Fruit fly (Drosophila melanogaster): Measurements from ENCODE around the gene pic.

Gene pic

dm6 chr3R:13012990-13013389 is 39.1 kb upstream of the pic start:
- TF ChIP-seq fd96Ca (GFP tag; IDR thresholded peaks at IDR 0.05) (peak; percentile 32; the same call in 1 of the 3 replicates), Pif1A (GFP tag; optimal IDR thresholded peaks at IDR 0.05) (no peak), gl (tag; optimal IDR thresholded peaks at IDR 0.05) (no peak), CG13204 (GFP tag; optimal IDR thresholded peaks at IDR 0.05) (peak; percentile 70), EcR (GFP tag; optimal IDR thresholded peaks at IDR 0.05) (no peak), CG9948 (tag; optimal IDR thresholded peaks at IDR 0.05) (no peak), CG17806 (tag; optimal IDR thresholded peaks at IDR 0.05) (no peak), CG12605 (GFP tag; IDR thresholded peaks at IDR 0.05) (peak; percentile 18; the same call in 1 of the 2 replicates), CG4496 (GFP tag; IDR thresholded peaks at IDR 0.05) (0 out of 3 replicates have a peak, but pooled peaks have one; percentile 16), Snoo (tag; optimal IDR thresholded peaks at IDR 0.05) (no peak), CG8159 (tag; optimal IDR thresholded peaks at IDR 0.05) (no peak), Pif1B (GFP tag; optimal IDR thresholded peaks at IDR 0.05) (no peak), CG32121 (GFP tag; IDR thresholded peaks at IDR 0.05) (0 out of 2 replicates have a peak, but pooled peaks have one; percentile 14)

dm6 chr3R:13014168-13014881 is 37.7 kb upstream of the pic start:
- no peak for TF ChIP-seq EcR (GFP tag; optimal IDR thresholded peaks at IDR 0.05)
- no peak for TF ChIP-seq CG17806 (tag; optimal IDR thresholded peaks at IDR 0.05)
- peak; percentile 48; the same call in 2 of the 3 replicates for TF ChIP-seq fd96Ca (GFP tag; IDR thresholded peaks at IDR 0.05)
- 0 out of 2 replicates have a peak, but pooled peaks have one; percentile 30 for TF ChIP-seq rn (GFP tag; IDR thresholded peaks at IDR 0.05)
- TF ChIP-seq CG4496 (GFP tag; IDR thresholded peaks at IDR 0.05): peak; percentile 58
- TF ChIP-seq Ets98B (GFP tag; IDR thresholded peaks at IDR 0.05): peak; percentile 34
- peak; percentile 22 for TF ChIP-seq CG14655 (GFP tag; optimal IDR thresholded peaks at IDR 0.05)
- TF ChIP-seq CG32121 (GFP tag; IDR thresholded peaks at IDR 0.05): peak; percentile 54; the same call in 1 of the 2 replicates
- 0 out of 2 replicates have a peak, but pooled peaks have one; percentile 9 for TF ChIP-seq CG12605 (GFP tag; IDR thresholded peaks at IDR 0.05)

- no peak for TF ChIP-seq CG8301 (tag; optimal IDR thresholded peaks at IDR 0.05)
- TF ChIP-seq CG12605 (GFP tag; IDR thresholded peaks at IDR 0.05): no peak
- peak; percentile 10; the same call in 1 of the 3 replicates for TF ChIP-seq CG4496 (GFP tag; IDR thresholded peaks at IDR 0.05)
- TF ChIP-seq EcR (GFP tag; optimal IDR thresholded peaks at IDR 0.05): no peak
- no peak for TF ChIP-seq CG34367 (tag; optimal IDR thresholded peaks at IDR 0.05)
Measured at dm6 chr3R:13015402-13015801, 36.6 kb upstream of the pic start.

dm6 chr3R:13015811-13016766 is 36.0 kb upstream of the pic start:
- TF ChIP-seq CG14655 (GFP tag; optimal IDR thresholded peaks at IDR 0.05) (peak; percentile 26), CG4496 (GFP tag; IDR thresholded peaks at IDR 0.05) (peak; percentile 67; the same call in 2 of the 3 replicates), CG8159 (tag; optimal IDR thresholded peaks at IDR 0.05) (peak; percentile 5), CG12605 (GFP tag; IDR thresholded peaks at IDR 0.05) (peak; percentile 47; the same call in 1 of the 2 replicates), Ets98B (GFP tag; IDR thresholded peaks at IDR 0.05) (0 out of 2 replicates have a peak, but pooled peaks have one; percentile 17), EcR (GFP tag; optimal IDR thresholded peaks at IDR 0.05) (peak; percentile 85), CG8301 (tag; optimal IDR thresholded peaks at IDR 0.05) (peak; percentile 2), CG15710 (tag; optimal IDR thresholded peaks at IDR 0.05) (no peak), fd96Ca (GFP tag; IDR thresholded peaks at IDR 0.05) (no peak), CG13204 (GFP tag; optimal IDR thresholded peaks at IDR 0.05) (peak; percentile 94), CG34367 (tag; optimal IDR thresholded peaks at IDR 0.05) (peak; percentile 1), D1 (tag; optimal IDR thresholded peaks at IDR 0.05) (no peak), gl (tag; optimal IDR thresholded peaks at IDR 0.05) (peak; percentile 71), CG32121 (GFP tag; IDR thresholded peaks at IDR 0.05) (peak; percentile 38; the same call in 1 of the 2 replicates)

- TF ChIP-seq CG32121 (GFP tag; IDR thresholded peaks at IDR 0.05) (peak; percentile 50; the same call in 1 of the 2 replicates), Ets98B (GFP tag; IDR thresholded peaks at IDR 0.05) (peak; percentile 59; the same call in 1 of the 2 replicates), gl (tag; optimal IDR thresholded peaks at IDR 0.05) (no peak), Pif1B (GFP tag; optimal IDR thresholded peaks at IDR 0.05) (no peak), CG34367 (tag; optimal IDR thresholded peaks at IDR 0.05) (no peak), CG8301 (tag; optimal IDR thresholded peaks at IDR 0.05) (no peak), CG12605 (GFP tag; IDR thresholded peaks at IDR 0.05) (peak; percentile 78)
Measured at dm6 chr3R:13017623-13018036, 34.4 kb upstream of the pic start.

dm6 chr3R:13018284-13018900 is 33.7 kb upstream of the pic start:
- peak; percentile 5 for TF ChIP-seq CG13204 (GFP tag; optimal IDR thresholded peaks at IDR 0.05)
- TF ChIP-seq rn (GFP tag; IDR thresholded peaks at IDR 0.05): no peak
- TF ChIP-seq EcR (GFP tag; optimal IDR thresholded peaks at IDR 0.05): peak; percentile 78
- TF ChIP-seq CG8159 (tag; optimal IDR thresholded peaks at IDR 0.05): no peak
